Fruit fly (Drosophila melanogaster) whole organism, pupa: ENCODE measurements around the gene N.

Experiments
- CG12605 ChIP-seq: fragments of 200-800 bp; sonication (Bioruptor generic); IDR thresholded peaks from 2 replicates; pipeline ENCODE4 v1.3.6; 2022; ENCODE audit warnings: missing biosample characterization, missing genetic modification characterization
- CG13204 ChIP-seq: fragments of 200-800 bp; sonication (Bioruptor generic); optimal IDR thresholded peaks from 2 replicates; lab custom pipeline; 2018; ENCODE audit warnings: missing biosample characterization, mild to moderate bottlenecking, missing genetic modification characterization, moderate library complexity
- CG15710 ChIP-seq: fragments of 200-800 bp; sonication (Bioruptor generic); optimal IDR thresholded peaks from 2 replicates; lab custom pipeline; 2018; ENCODE audit warnings: missing biosample characterization, mild to moderate bottlenecking, missing genetic modification characterization, moderate library complexity
- CG17806 ChIP-seq: fragments of 200-800 bp; sonication (Bioruptor generic); optimal IDR thresholded peaks from 2 replicates; lab custom pipeline; 2018; ENCODE audit warnings: missing biosample characterization, mild to moderate bottlenecking, missing genetic modification characterization, moderate library complexity
- CG34367 ChIP-seq: fragments of 200-800 bp; sonication (Bioruptor generic); optimal IDR thresholded peaks from 2 replicates; lab custom pipeline; 2018; ENCODE audit warnings: missing biosample characterization, mild to moderate bottlenecking, missing genetic modification characterization
- CG8159 ChIP-seq: fragments of 200-800 bp; sonication (Bioruptor generic); optimal IDR thresholded peaks from 3 replicates; lab custom pipeline; 2018; ENCODE audit warnings: missing biosample characterization, mild to moderate bottlenecking, missing genetic modification characterization, moderate library complexity
- CG8301 ChIP-seq: fragments of 200-800 bp; sonication (Bioruptor generic); optimal IDR thresholded peaks from 2 replicates; lab custom pipeline; 2018; ENCODE audit warnings: missing biosample characterization, mild to moderate bottlenecking, missing genetic modification characterization
- D1 ChIP-seq: fragments of 200-800 bp; sonication (Bioruptor generic); optimal IDR thresholded peaks from 2 replicates; lab custom pipeline; 2018; ENCODE audit warnings: missing biosample characterization, mild to moderate bottlenecking, missing genetic modification characterization, moderate library complexity
- EcR ChIP-seq: fragments of 200-800 bp; sonication (Bioruptor generic); optimal IDR thresholded peaks from 3 replicates; lab custom pipeline; 2019; ENCODE audit warnings: missing biosample characterization, missing genetic modification characterization, mild to moderate bottlenecking, moderate library complexity, missing genetic modification reagents
- gl ChIP-seq: fragments of 200-800 bp; sonication (Bioruptor generic); optimal IDR thresholded peaks from 2 replicates; lab custom pipeline; 2018; ENCODE audit warnings: missing biosample characterization, mild to moderate bottlenecking, missing genetic modification characterization
- rn ChIP-seq: fragments of 200-800 bp; sonication (Bioruptor generic); IDR thresholded peaks from 2 replicates; pipeline ENCODE4 v1.3.6; 2022; ENCODE audit warnings: missing biosample characterization, missing genetic modification characterization

- TF ChIP-seq D1 (tag; lab: Kevin White, UChicago) (no peak), CG15710 (tag; lab: Kevin White, UChicago) (no peak), CG17806 (tag; lab: Kevin White, UChicago) (peak; percentile 44), CG34367 (tag; lab: Kevin White, UChicago) (no peak), CG13204 (GFP tag; lab: Kevin White, UChicago) (no peak), CG8301 (tag; lab: Kevin White, UChicago) (peak; percentile 27), CG8159 (tag; lab: Kevin White, UChicago) (peak; percentile 42), rn (GFP tag; lab: Robert Waterston, UW) (no peak), CG12605 (GFP tag; lab: Robert Waterston, UW) (no peak), gl (tag; lab: Kevin White, UChicago) (no peak), EcR (GFP tag; lab: Kevin White, UChicago) (no peak)
Observed at dm6 chrX:3146995-3147394, 12.3 kb downstream of the N start.
